Worm (Caenorhabditis elegans): ENCODE data around the gene srx-133.
A peak's percentile ranks its signal among the peaks of the same experiment; 100 is the strongest.

Gene srx-133

DNA sequence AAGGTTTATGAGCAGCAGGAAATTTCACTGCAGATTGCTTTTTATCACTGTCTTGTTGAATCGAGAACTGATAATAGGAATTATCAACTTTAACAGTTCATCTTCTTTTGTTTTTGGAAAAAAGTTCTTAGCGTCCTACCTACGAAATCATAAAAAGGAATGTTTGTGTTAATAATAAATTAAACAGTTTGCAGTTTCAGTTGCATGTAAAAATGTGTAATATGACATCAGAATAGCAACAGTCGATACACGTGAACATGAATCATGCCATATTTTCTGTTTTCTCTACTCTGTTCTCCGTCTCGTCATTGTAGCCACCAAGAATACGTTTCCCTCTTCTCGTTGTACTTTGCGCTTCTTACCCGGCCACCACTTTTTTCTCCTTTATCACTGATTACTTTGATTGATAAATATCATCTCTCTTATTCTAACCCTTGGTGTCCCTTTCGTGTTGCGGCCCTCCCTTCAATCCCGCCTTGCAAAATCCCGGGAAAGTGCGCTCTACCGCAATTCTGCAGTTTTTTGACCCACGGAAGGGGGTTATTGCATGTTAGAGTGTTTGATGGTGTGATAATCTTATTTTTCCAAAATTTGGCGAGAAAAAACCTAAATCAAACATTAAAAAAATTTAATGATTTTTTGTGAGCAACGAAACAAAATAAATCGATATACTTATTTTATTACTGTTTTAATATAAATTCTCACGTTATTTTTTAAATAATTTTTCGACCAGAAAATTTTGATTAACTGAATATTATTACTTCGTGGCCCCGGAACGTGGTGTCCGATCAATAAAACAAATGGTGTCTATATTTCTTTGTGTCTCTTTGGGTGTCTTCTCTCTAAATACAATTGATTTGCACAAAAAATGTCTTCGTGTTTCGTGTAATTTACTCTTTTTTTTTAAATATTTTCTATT lies 44.2 kb downstream of the srx-133 start, which contains the start of gene sptl-3 (continued):
- TF ChIP-seq nhr-11 (tag; optimal IDR thresholded peaks at IDR 0.05) (peak; percentile 60), spr-3 (GFP tag; optimal IDR thresholded peaks at IDR 0.05) (no peak), Y5F2A.4 (GFP tag; optimal IDR thresholded peaks at IDR 0.05) (no peak), aly-2 (tag; optimal IDR thresholded peaks at IDR 0.05) (no peak), gei-8 (GFP tag; optimal IDR thresholded peaks at IDR 0.05) (peak; percentile 38), pqm-1 (tag; optimal IDR thresholded peaks at IDR 0.05) (peak; percentile 87), lin-13 (GFP tag; optimal IDR thresholded peaks at IDR 0.05) (no peak), spr-1 (tag; optimal IDR thresholded peaks at IDR 0.05) (no peak), vab-7 (GFP tag; IDR thresholded peaks at IDR 0.05) (no peak), T26A8.4 (GFP tag; IDR thresholded peaks at IDR 0.05) (no peak), nhr-10 (tag; optimal IDR thresholded peaks at IDR 0.05) (peak; percentile 63), daf-16 (GFP tag; optimal IDR thresholded peaks at IDR 0.05) (no peak), daf-16 (tag; optimal IDR thresholded peaks at IDR 0.05) (peak; percentile 72), daf-19 (GFP tag; conservative IDR thresholded peaks at IDR 0.05) (no peak), egl-27 (tag; optimal IDR thresholded peaks at IDR 0.05) (no peak), mep-1 (tag; optimal IDR thresholded peaks at IDR 0.05) (peak; percentile 39), nhr-102 (tag; optimal IDR thresholded peaks at IDR 0.05) (peak; percentile 13), lin-39 (tag; optimal IDR thresholded peaks at IDR 0.05) (no peak), cey-2 (tag; optimal IDR thresholded peaks at IDR 0.05; ENCODE audit: borderline replicate concordance, insufficient read depth) (peak; percentile 87), ama-1 (optimal IDR thresholded peaks at IDR 0.05) (no peak), hlh-30 (tag; optimal IDR thresholded peaks at IDR 0.05; ENCODE audit: insufficient read depth) (peak; percentile 58), saeg-2 (GFP tag; IDR thresholded peaks at IDR 0.05) (0 out of 2 replicates have a peak, but pooled peaks have one; percentile 21), nhr-28 (tag; optimal IDR thresholded peaks at IDR 0.05) (peak; percentile 93), ztf-11 (tag; optimal IDR thresholded peaks at IDR 0.05) (no peak), nhr-48 (tag; optimal IDR thresholded peaks at IDR 0.05) (peak; percentile 59), unc-130 (GFP tag; optimal IDR thresholded peaks at IDR 0.05) (no peak), unc-62 (GFP tag; optimal IDR thresholded peaks at IDR 0.05 in 1 of 2) (peak in 1 of 2 experiments; percentile 11), unc-62 (tag; optimal IDR thresholded peaks at IDR 0.05) (peak; percentile 13), nhr-111 (GFP tag; optimal IDR thresholded peaks at IDR 0.05) (no peak), nhr-77 (tag; optimal IDR thresholded peaks at IDR 0.05) (no peak), pha-4 (GFP tag; IDR thresholded peaks at IDR 0.05) (no peak), pha-4 (tag; optimal IDR thresholded peaks at IDR 0.05) (no peak), dpl-1 (GFP tag; optimal IDR thresholded peaks at IDR 0.05) (no peak), zfp-3 (GFP tag; conservative IDR thresholded peaks at IDR 0.05) (no peak), tra-1 (GFP tag; IDR thresholded peaks at IDR 0.05) (no peak; the same call in 1 of the 2 replicates), ZK337.2 (GFP tag; IDR thresholded peaks at IDR 0.05) (no peak), hlh-11 (tag; optimal IDR thresholded peaks at IDR 0.05) (peak; percentile 84), tag-97 (GFP tag; IDR thresholded peaks at IDR 0.05) (no peak), dmd-8 (GFP tag; IDR thresholded peaks at IDR 0.05) (no peak), mdt-29 (GFP tag; IDR thresholded peaks at IDR 0.05) (no peak), duxl-1 (tag; optimal IDR thresholded peaks at IDR 0.05; ENCODE audit: poor library complexity) (no peak), set-16 (GFP tag; IDR thresholded peaks at IDR 0.05) (no peak), lin-15B (tag; optimal IDR thresholded peaks at IDR 0.05) (no peak), zfp-2 (tag; optimal IDR thresholded peaks at IDR 0.05) (no peak), hmg-1.1 (GFP tag; IDR thresholded peaks at IDR 0.05) (0 out of 2 replicates have a peak, but pooled peaks have one; percentile 42), ceh-28 (tag; optimal IDR thresholded peaks at IDR 0.05) (no peak), zag-1 (tag; optimal IDR thresholded peaks at IDR 0.05) (no peak), dmd-6 (GFP tag; IDR thresholded peaks at IDR 0.05) (peak; percentile 73)
